Worm (Caenorhabditis elegans): ENCODE measurements around the gene grdn-1.

Gene grdn-1

DNA sequence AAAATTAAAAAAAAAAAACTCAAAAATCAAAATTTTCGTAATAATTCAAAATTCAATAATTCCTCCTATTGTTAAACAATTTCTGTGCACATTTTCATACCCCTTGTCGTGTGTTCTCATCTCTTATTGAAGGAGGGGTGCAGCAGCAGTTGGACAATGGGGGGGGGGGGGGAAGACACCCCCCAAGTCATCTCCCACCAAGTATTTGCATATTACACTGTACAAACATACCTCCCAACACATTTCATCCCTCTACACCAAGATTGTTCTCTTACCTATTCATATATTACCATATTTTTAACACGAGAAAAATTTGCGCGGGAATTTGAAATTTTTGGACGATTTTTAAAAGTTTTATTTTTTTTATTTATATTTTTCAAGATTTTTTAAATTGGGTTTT lies 3.7 kb downstream of the grdn-1 start:
- TF ChIP-seq C06A6.2 (GFP tag; conservative IDR thresholded peaks at IDR 0.05), result no peak
- TF ChIP-seq cebp-1 (GFP tag; IDR thresholded peaks at IDR 0.05), result no peak
- TF ChIP-seq cebp-1 (tag; optimal IDR thresholded peaks at IDR 0.05), result no peak
- TF ChIP-seq nfyb-1 (GFP tag; IDR thresholded peaks at IDR 0.05), result no peak
- TF ChIP-seq madf-8 (GFP tag; conservative IDR thresholded peaks at IDR 0.05), result no peak
- TF ChIP-seq nhr-90 (tag; optimal IDR thresholded peaks at IDR 0.05), result no peak
- TF ChIP-seq egl-44 (GFP tag; IDR thresholded peaks at IDR 0.05), result no peak
- TF ChIP-seq ztf-28 (GFP tag; IDR thresholded peaks at IDR 0.05), result no peak
- TF ChIP-seq aptf-2 (GFP tag; conservative IDR thresholded peaks at IDR 0.05), result no peak
- no peak for TF ChIP-seq hmg-20 (GFP tag; IDR thresholded peaks at IDR 0.05)
- TF ChIP-seq B0019.2 (GFP tag; conservative IDR thresholded peaks at IDR 0.05), result no peak
- TF ChIP-seq let-526 (GFP tag; IDR thresholded peaks at IDR 0.05), result no peak

DNA sequence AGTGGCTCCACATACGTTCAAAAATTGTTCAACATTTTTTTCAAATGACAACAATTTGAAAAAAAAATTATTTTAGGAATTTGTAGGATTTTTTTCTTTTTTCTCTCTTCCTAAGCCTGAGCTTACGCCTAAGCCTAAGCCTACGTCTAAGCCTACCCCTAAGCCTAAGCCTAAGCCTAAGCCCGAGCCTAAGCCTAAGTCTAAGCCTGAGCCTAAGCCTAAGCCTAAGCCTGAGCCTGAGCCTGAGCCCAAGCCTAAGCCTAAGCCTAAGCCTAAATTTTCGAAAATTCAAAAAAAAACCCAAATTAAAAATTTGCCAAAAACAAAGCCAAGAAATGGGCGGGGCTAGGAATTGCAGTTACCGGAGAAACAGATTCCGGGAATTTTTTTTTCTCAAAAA lies 5.2 kb downstream of the grdn-1 start:
- no peak for TF ChIP-seq nfyb-1 (GFP tag; IDR thresholded peaks at IDR 0.05)
- TF ChIP-seq egrh-3 (GFP tag; IDR thresholded peaks at IDR 0.05), result no peak
- no peak for TF ChIP-seq ztf-6 (GFP tag; IDR thresholded peaks at IDR 0.05)
- TF ChIP-seq nfya-1 (tag; optimal IDR thresholded peaks at IDR 0.05; ENCODE audit: borderline replicate concordance, insufficient read depth), result no peak
- no peak for TF ChIP-seq lsl-1 (GFP tag; optimal IDR thresholded peaks at IDR 0.05)
- no peak for TF ChIP-seq ceh-27 (GFP tag; optimal IDR thresholded peaks at IDR 0.05)
- TF ChIP-seq nhr-80 (tag; optimal IDR thresholded peaks at IDR 0.05), result no peak
- TF ChIP-seq tbp1 (GFP tag; optimal IDR thresholded peaks at IDR 0.05), result no peak
- no peak for TF ChIP-seq ztf-18 (tag; optimal IDR thresholded peaks at IDR 0.05)

DNA sequence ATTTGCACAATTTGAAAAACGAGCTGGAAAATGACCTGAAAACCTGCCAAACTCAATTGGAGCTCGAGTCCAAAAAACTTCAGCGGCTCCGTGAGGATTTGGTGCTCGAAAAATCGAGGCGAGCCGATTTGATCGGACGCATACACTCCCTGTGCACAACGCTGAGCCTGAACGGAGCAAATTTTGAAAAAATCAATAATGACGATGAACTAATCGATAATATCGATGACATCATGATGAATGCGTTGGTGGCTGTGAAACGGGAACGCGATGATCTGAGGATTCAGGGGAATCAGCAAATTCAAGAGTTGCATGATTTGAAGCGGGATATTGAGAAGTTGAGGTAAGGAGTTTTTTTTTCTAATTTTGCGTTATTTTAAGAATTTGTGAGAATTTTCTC lies 13.0 kb downstream of the grdn-1 start:
- no peak for TF ChIP-seq repo-1 (tag; optimal IDR thresholded peaks at IDR 0.05)
- no peak for TF ChIP-seq hmg-20 (GFP tag; IDR thresholded peaks at IDR 0.05)
- no peak for TF ChIP-seq Y56A3A.18 (GFP tag; IDR thresholded peaks at IDR 0.05)
- no peak for TF ChIP-seq madf-3 (GFP tag; IDR thresholded peaks at IDR 0.05)
- TF ChIP-seq B0035.1 (tag; optimal IDR thresholded peaks at IDR 0.05), result no peak
- TF ChIP-seq T07F8.4 (tag; optimal IDR thresholded peaks at IDR 0.05), result no peak
- no peak for TF ChIP-seq die-1 (tag; optimal IDR thresholded peaks at IDR 0.05)
- TF ChIP-seq dox-1 (GFP tag; IDR thresholded peaks at IDR 0.05), result no peak

DNA sequence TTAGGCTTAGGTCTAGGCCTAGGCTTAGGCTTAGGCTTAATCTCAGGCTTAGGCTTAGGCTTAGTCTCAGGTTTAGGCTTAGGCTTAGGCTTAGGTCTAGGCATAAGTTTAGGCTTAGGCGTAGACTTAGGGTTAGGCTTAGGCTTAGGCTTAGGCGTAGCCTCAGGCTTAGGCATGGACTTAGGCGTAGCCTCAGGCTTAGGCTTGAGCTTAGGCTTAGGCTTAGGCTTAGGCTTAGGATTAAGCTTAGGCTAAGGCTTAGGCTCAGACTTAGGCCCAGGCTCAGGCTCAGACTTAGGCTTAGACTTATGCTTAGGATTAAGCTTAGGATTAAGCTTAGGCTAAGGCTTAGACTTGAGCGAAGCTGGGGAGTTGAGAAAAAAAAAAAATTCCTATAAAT lies 20.6 kb downstream of the grdn-1 start:
- TF ChIP-seq attf-3 (GFP tag; conservative IDR thresholded peaks at IDR 0.05) (no peak), hmg-20 (GFP tag; IDR thresholded peaks at IDR 0.05) (no peak), T26A5.8 (tag; optimal IDR thresholded peaks at IDR 0.05) (no peak)

DNA sequence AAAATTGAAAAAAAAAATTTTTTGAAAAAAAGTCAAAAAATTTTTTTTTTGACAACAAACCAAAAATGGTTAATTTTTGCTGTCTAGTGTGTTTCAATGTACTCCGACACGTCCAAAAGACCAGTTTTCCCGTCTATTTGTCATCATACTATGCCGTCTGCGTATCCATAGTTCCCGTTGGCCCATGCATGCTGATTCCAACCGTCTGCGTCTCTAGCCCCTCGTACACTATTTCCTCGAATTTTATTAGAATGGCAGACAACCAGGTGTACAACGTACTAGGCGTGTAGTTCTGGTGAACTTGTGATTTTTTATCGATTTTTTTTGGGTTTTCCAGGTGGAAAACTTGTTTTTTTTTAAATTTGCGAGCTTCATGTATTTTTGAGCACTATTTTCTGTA lies 21.9 kb downstream of the grdn-1 start:
- TF ChIP-seq dpl-1 (GFP tag; optimal IDR thresholded peaks at IDR 0.05), result no peak
- TF ChIP-seq aptf-3 (GFP tag; IDR thresholded peaks at IDR 0.05), result no peak
- no peak for TF ChIP-seq snpc-4 (GFP tag; optimal IDR thresholded peaks at IDR 0.05)
- peak in 2 of 4 experiments; percentile 36 to 69 for TF ChIP-seq snpc-4 (tag; optimal IDR thresholded peaks at IDR 0.05)
- TF ChIP-seq zim-3 (tag; optimal IDR thresholded peaks at IDR 0.05), result no peak
- TF ChIP-seq snpc-1.3 (tag; optimal IDR thresholded peaks at IDR 0.05; ENCODE audit: insufficient read depth), result no peak
- no peak for TF ChIP-seq nhr-90 (tag; optimal IDR thresholded peaks at IDR 0.05)
- peak; percentile 49; the same call in 1 of the 2 replicates for TF ChIP-seq nfyb-1 (GFP tag; IDR thresholded peaks at IDR 0.05)
- TF ChIP-seq dox-1 (GFP tag; IDR thresholded peaks at IDR 0.05), result peak; percentile 56; the same call in 1 of the 2 replicates
- TF ChIP-seq tbp1 (GFP tag; optimal IDR thresholded peaks at IDR 0.05), result peak; percentile 36
- TF ChIP-seq B0019.2 (GFP tag; conservative IDR thresholded peaks at IDR 0.05), result no peak
- no peak for TF ChIP-seq ztf-22 (GFP tag; optimal IDR thresholded peaks at IDR 0.05)
- peak; percentile 59 for TF ChIP-seq lin-40 (tag; optimal IDR thresholded peaks at IDR 0.05)
- 0 out of 2 replicates have a peak, but pooled peaks have one; percentile 14 for TF ChIP-seq ekl-4 (GFP tag; IDR thresholded peaks at IDR 0.05)
- TF ChIP-seq rpc-1 (optimal IDR thresholded peaks at IDR 0.05), result no peak
- no peak for TF ChIP-seq rpc-1 (tag; optimal IDR thresholded peaks at IDR 0.05)
- TF ChIP-seq hmg-1.2 (GFP tag; IDR thresholded peaks at IDR 0.05), result peak; percentile 95
- peak; percentile 42 for TF ChIP-seq ztf-18 (tag; optimal IDR thresholded peaks at IDR 0.05)
- no peak for TF ChIP-seq cebp-1 (GFP tag; IDR thresholded peaks at IDR 0.05)
- peak; percentile 56 for TF ChIP-seq cebp-1 (tag; optimal IDR thresholded peaks at IDR 0.05)
- TF ChIP-seq nhr-80 (tag; optimal IDR thresholded peaks at IDR 0.05), result peak; percentile 80
- peak; percentile 66 to 73 for TF ChIP-seq let-607 (tag; optimal IDR thresholded peaks at IDR 0.05)
